Fruit fly (Drosophila melanogaster) whole organism, embryonic: ENCODE measurements around the gene GNBP3.

Experiments used
- Adf1 ChIP-seq: fragments of 200-800 bp; sonication (Bioruptor generic); IDR thresholded peaks from 2 replicates; pipeline ENCODE4 v1.3.6; 2022; ENCODE audit warnings: missing biosample characterization, missing genetic modification characterization
- Atf6 ChIP-seq: fragments of 200-800 bp; sonication (Bioruptor generic); IDR thresholded peaks from 2 replicates; pipeline ENCODE4 v1.3.6; 2022; ENCODE audit warnings: missing biosample characterization, missing genetic modification characterization
- Awh ChIP-seq: fragments of 200-800 bp; sonication (Bioruptor generic); IDR thresholded peaks from 2 replicates; pipeline ENCODE4, ENCODE4 v1.3.6; 2022; ENCODE audit warnings: missing biosample characterization, missing genetic modification characterization
- B-H2 ChIP-seq: fragments of 200-800 bp; sonication (Bioruptor generic); optimal IDR thresholded peaks from 2 replicates; lab custom pipeline; 2018; ENCODE audit warnings: missing biosample characterization, mild to moderate bottlenecking, missing genetic modification characterization
- CG10543 ChIP-seq: fragments of 200-800 bp; sonication (Bioruptor generic); optimal IDR thresholded peaks from 3 replicates; lab custom pipeline; 2017; ENCODE audit warnings: missing biosample characterization, mild to moderate bottlenecking, missing genetic modification characterization, moderate library complexity
- CG11695 ChIP-seq: fragments of 200-800 bp; sonication (Bioruptor generic); IDR thresholded peaks from 3 replicates; pipeline ENCODE4 v1.3.6; 2022; ENCODE audit warnings: missing biosample characterization, missing genetic modification characterization
- CG12071 ChIP-seq: fragments of 200-800 bp; sonication (Bioruptor generic); optimal IDR thresholded peaks from 3 replicates; lab custom pipeline; 2018; ENCODE audit warnings: missing biosample characterization, mild to moderate bottlenecking, missing genetic modification characterization
- CG12155 ChIP-seq: fragments of 200-800 bp; sonication (Bioruptor generic); optimal IDR thresholded peaks from 3 replicates; lab custom pipeline; 2016; ENCODE audit warnings: missing biosample characterization, missing genetic modification characterization
- CG13775 ChIP-seq: fragments of 200-800 bp; sonication (Bioruptor generic); optimal IDR thresholded peaks from 3 replicates; lab custom pipeline; 2017; ENCODE audit warnings: missing biosample characterization, mild to moderate bottlenecking, missing genetic modification characterization
- CG14014 ChIP-seq: fragments of 200-800 bp; sonication (Bioruptor generic); IDR thresholded peaks from 2 replicates; pipeline ENCODE4 v1.3.6; 2022; ENCODE audit warnings: missing biosample characterization, missing genetic modification characterization
- CG16779 ChIP-seq: fragments of 200-800 bp; sonication (Bioruptor generic); IDR thresholded peaks from 2 replicates; pipeline ENCODE4 v1.3.6; 2022; ENCODE audit warnings: missing biosample characterization, missing genetic modification characterization
- CG2712 ChIP-seq: fragments of 200-800 bp; optimal IDR thresholded peaks from 3 replicates; lab custom pipeline; 2019; ENCODE audit warnings: missing biosample characterization, mild to moderate bottlenecking, missing genetic modification characterization, moderate library complexity
- CG34422 ChIP-seq: fragments of 200-800 bp; sonication (Bioruptor generic); IDR thresholded peaks from 3 replicates; pipeline ENCODE4 v1.3.6; 2022; ENCODE audit warnings: missing biosample characterization, missing genetic modification characterization
- CG4730 ChIP-seq: fragments of 200-800 bp; sonication (Bioruptor generic); IDR thresholded peaks from 2 replicates; pipeline ENCODE4 v1.3.6; 2022; ENCODE audit warnings: missing biosample characterization, missing genetic modification characterization
- CG6791 ChIP-seq: fragments of 200-800 bp; sonication (Bioruptor generic); IDR thresholded peaks from 3 replicates; pipeline ENCODE4 v1.3.6; 2022; ENCODE audit warnings: missing biosample characterization, missing genetic modification characterization; ENCODE audit not compliant: partially characterized antibody
- CG6854 ChIP-seq: fragments of 200-800 bp; sonication (Bioruptor generic); optimal IDR thresholded peaks from 3 replicates; lab custom pipeline; 2017; ENCODE audit warnings: missing biosample characterization, mild to moderate bottlenecking, missing genetic modification characterization
- CG8290 ChIP-seq, 3 experiments: fragments of 200-800 bp; sonication (Bioruptor generic); optimal IDR thresholded peaks; 2 replicates each; lab custom pipeline; 2016 to 2019; ENCODE audit warnings: missing biosample characterization in 3 of 3, missing genetic modification characterization in 3 of 3, mild to moderate bottlenecking in 2 of 3, moderate library complexity in 1 of 3
- CG8359 ChIP-seq: fragments of 200-800 bp; sonication (Bioruptor generic); optimal IDR thresholded peaks from 2 replicates; lab custom pipeline; 2017; ENCODE audit warnings: missing biosample characterization, mild to moderate bottlenecking, missing genetic modification characterization, borderline replicate concordance
- CHES-1-like ChIP-seq: fragments of 200-800 bp; sonication (Bioruptor generic); optimal IDR thresholded peaks from 2 replicates; lab custom pipeline; 2016; ENCODE audit warnings: missing biosample characterization, missing genetic modification characterization
- CTCF ChIP-seq: fragments of 200-800 bp; sonication (Bioruptor generic); optimal IDR thresholded peaks from 2 replicates; lab custom pipeline; 2017; ENCODE audit warnings: missing biosample characterization, mild to moderate bottlenecking, missing genetic modification characterization, moderate library complexity
- Chrac-16 ChIP-seq: fragments of 200-800 bp; sonication (Bioruptor generic); optimal IDR thresholded peaks from 3 replicates; lab custom pipeline; 2016; ENCODE audit warnings: missing biosample characterization, missing genetic modification characterization
- CrebB ChIP-seq: fragments of 200-800 bp; sonication (Bioruptor generic); optimal IDR thresholded peaks from 3 replicates; lab custom pipeline; 2018; ENCODE audit warnings: missing biosample characterization, mild to moderate bottlenecking, missing genetic modification characterization
- Dbx ChIP-seq: fragments of 200-800 bp; sonication (Bioruptor generic); IDR thresholded peaks from 3 replicates; pipeline ENCODE4 v1.3.6; 2022; ENCODE audit warnings: missing biosample characterization, missing genetic modification characterization
- Deaf1 ChIP-seq: fragments of 200-800 bp; optimal IDR thresholded peaks from 3 replicates; lab custom pipeline; 2019; ENCODE audit warnings: missing biosample characterization, mild to moderate bottlenecking, missing genetic modification characterization, moderate library complexity
- Kr ChIP-seq: fragments of 200-800 bp; sonication (Bioruptor generic); optimal IDR thresholded peaks from 2 replicates; lab custom pipeline; 2017; ENCODE audit warnings: missing biosample characterization, mild to moderate bottlenecking, missing genetic modification characterization
- Mad ChIP-seq: fragments of 200-800 bp; sonication (Bioruptor generic); optimal IDR thresholded peaks from 2 replicates; lab custom pipeline; 2016; ENCODE audit warnings: missing biosample characterization, missing genetic modification characterization
- Nf-YB ChIP-seq: fragments of 200-800 bp; sonication (Bioruptor generic); optimal IDR thresholded peaks from 3 replicates; lab custom pipeline; 2019; ENCODE audit warnings: missing biosample characterization, mild to moderate bottlenecking, missing genetic modification characterization, moderate library complexity
- Nf-YC ChIP-seq: fragments of 200-800 bp; optimal IDR thresholded peaks from 3 replicates; lab custom pipeline; 2019; ENCODE audit warnings: missing biosample characterization, mild to moderate bottlenecking, missing genetic modification characterization, moderate library complexity
- Rfx ChIP-seq: fragments of 200-800 bp; sonication (Bioruptor generic); IDR thresholded peaks from 2 replicates; pipeline ENCODE4 v1.3.6; 2022; ENCODE audit warnings: missing biosample characterization, missing genetic modification characterization
- Sry-δ ChIP-seq: fragments of 200-800 bp; sonication (Bioruptor generic); optimal IDR thresholded peaks from 2 replicates; lab custom pipeline; 2016; ENCODE audit warnings: missing biosample characterization, missing genetic modification characterization
- Xrp1 ChIP-seq: fragments of 200-800 bp; sonication (Bioruptor generic); IDR thresholded peaks from 2 replicates; pipeline ENCODE4 v1.3.6; 2022; ENCODE audit warnings: missing biosample characterization, missing genetic modification characterization
- ase ChIP-seq: fragments of 200-800 bp; sonication (Bioruptor generic); IDR thresholded peaks from 3 replicates; pipeline ENCODE4 v1.3.6; 2022; ENCODE audit warnings: missing biosample characterization, missing genetic modification characterization
- caup ChIP-seq: fragments of 200-800 bp; sonication (Bioruptor generic); optimal IDR thresholded peaks from 3 replicates; lab custom pipeline; 2017; ENCODE audit warnings: missing biosample characterization, mild to moderate bottlenecking, missing genetic modification characterization, moderate library complexity; ENCODE audit not compliant: severe bottlenecking
- chinmo ChIP-seq: fragments of 200-800 bp; sonication (Bioruptor generic); IDR thresholded peaks from 4 replicates; pipeline ENCODE4 v1.3.6; 2022; ENCODE audit warnings: missing biosample characterization, missing genetic modification characterization; ENCODE audit not compliant: partially characterized antibody
- cwo ChIP-seq: fragments of 200-800 bp; sonication (Bioruptor generic); optimal IDR thresholded peaks from 3 replicates; lab custom pipeline; 2017; ENCODE audit warnings: missing biosample characterization, missing genetic modification characterization, mild to moderate bottlenecking, moderate library complexity, missing genetic modification reagents
- dati ChIP-seq: fragments of 200-800 bp; sonication (Bioruptor generic); IDR thresholded peaks from 2 replicates; pipeline ENCODE4 v1.3.6; 2022; ENCODE audit warnings: missing biosample characterization, missing genetic modification characterization
- esg ChIP-seq: fragments of 200-800 bp; sonication (Bioruptor generic); conservative IDR thresholded peaks from 2 replicates; pipeline ENCODE4 v1.3.6; 2022; ENCODE audit warnings: missing biosample characterization, missing genetic modification characterization
- ind ChIP-seq: fragments of 200-800 bp; sonication (Bioruptor generic); optimal IDR thresholded peaks from 3 replicates; lab custom pipeline; 2016; ENCODE audit warnings: missing biosample characterization, missing genetic modification characterization
- ken ChIP-seq: fragments of 200-800 bp; sonication (Bioruptor generic); IDR thresholded peaks from 3 replicates; pipeline ENCODE4 v1.3.6; 2022; ENCODE audit warnings: missing biosample characterization, missing genetic modification characterization
- lab ChIP-seq: fragments of 200-800 bp; sonication (Bioruptor generic); optimal IDR thresholded peaks from 3 replicates; lab custom pipeline; 2017; ENCODE audit warnings: missing biosample characterization, missing genetic modification characterization, mild to moderate bottlenecking, moderate library complexity, missing genetic modification reagents
- lilli ChIP-seq: fragments of 200-800 bp; sonication (Bioruptor generic); optimal IDR thresholded peaks from 3 replicates; lab custom pipeline; 2016; ENCODE audit warnings: missing biosample characterization, missing genetic modification characterization
- lola ChIP-seq, 3 experiments: fragments of >200 bp in 2 of 3; fragments of 200-800 bp in 1 of 3; sonication (Bioruptor generic) in 1 of 3; optimal IDR thresholded peaks; 2 replicates each; lab custom pipeline; 2017 to 2019; ENCODE audit warnings: missing biosample characterization in 3 of 3, missing genetic modification characterization in 3 of 3, mild to moderate bottlenecking in 1 of 3, moderate library complexity in 1 of 3
- pnt ChIP-seq: fragments of 200-800 bp; sonication (Bioruptor generic); optimal IDR thresholded peaks from 3 replicates; lab custom pipeline; 2016; ENCODE audit warnings: missing biosample characterization, missing genetic modification characterization
- rib ChIP-seq: fragments of 200-800 bp; sonication (Bioruptor generic); IDR thresholded peaks from 2 replicates; pipeline ENCODE4 v1.3.6; 2022; ENCODE audit warnings: missing biosample characterization, missing genetic modification characterization
- row ChIP-seq: fragments of 200-800 bp; sonication (Bioruptor generic); IDR thresholded peaks from 3 replicates; pipeline ENCODE4 v1.3.6; 2022; ENCODE audit warnings: missing biosample characterization, missing genetic modification characterization
- sob ChIP-seq: fragments of 200-800 bp; sonication (Bioruptor generic); IDR thresholded peaks from 2 replicates; pipeline ENCODE4 v1.3.6; 2022; ENCODE audit warnings: missing biosample characterization, missing genetic modification characterization
- stc ChIP-seq: fragments of 200-800 bp; sonication (Bioruptor generic); IDR thresholded peaks from 2 replicates; pipeline ENCODE4 v1.3.6; 2022; ENCODE audit warnings: missing biosample characterization, missing genetic modification characterization
- tna ChIP-seq: fragments of 200-800 bp; sonication (Bioruptor generic); IDR thresholded peaks from 2 replicates; pipeline ENCODE4 v1.3.6; 2022; ENCODE audit warnings: missing biosample characterization, missing genetic modification characterization; ENCODE audit not compliant: partially characterized antibody
- zen ChIP-seq: fragments of 200-800 bp; sonication (Bioruptor generic); optimal IDR thresholded peaks from 3 replicates; lab custom pipeline; 2018; ENCODE audit warnings: missing biosample characterization, mild to moderate bottlenecking, missing genetic modification characterization, moderate library complexity
- zfh2 ChIP-seq: fragments of 200-800 bp; sonication (Bioruptor generic); optimal IDR thresholded peaks from 2 replicates; lab custom pipeline; 2016; ENCODE audit warnings: missing biosample characterization, missing genetic modification characterization

GNBP3 gene

DNA sequence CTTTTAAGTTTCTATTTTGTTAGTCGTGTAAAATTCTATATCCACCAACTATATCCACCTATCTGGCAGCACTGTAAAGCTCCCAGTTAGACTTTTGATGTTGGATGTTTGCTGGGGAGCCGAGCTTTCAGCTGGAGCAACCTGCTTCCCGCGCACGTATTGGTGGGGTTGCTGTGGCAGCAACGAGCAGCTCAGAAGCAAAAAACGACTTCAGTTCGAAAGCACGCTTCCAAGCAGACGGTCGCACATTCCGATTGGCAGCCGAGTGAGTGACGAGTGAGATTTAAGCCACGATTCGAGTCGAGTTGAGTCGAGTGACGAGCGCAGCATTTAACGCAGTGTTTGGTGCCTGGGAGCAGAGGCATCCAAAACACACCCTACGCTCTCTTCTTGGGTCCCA, 42.5 kb upstream of the GNBP3 start, which contains the start of the genes Tsp66E and mfr (continued):
- TF ChIP-seq esg (GFP tag; lab: Robert Waterston, UW) (no peak), stc (GFP tag; lab: Robert Waterston, UW) (peak; percentile 47; the same call in 1 of the 2 replicates), Kr (GFP tag; lab: Kevin White, UChicago) (no peak), Sry-δ (GFP tag; lab: Kevin White, UChicago) (no peak), ken (GFP tag; lab: Robert Waterston, UW) (0 out of 3 replicates have a peak, but pooled peaks have one; percentile 34), Rfx (GFP tag; lab: Robert Waterston, UW) (peak; percentile 31; the same call in 1 of the 2 replicates), sob (0 out of 2 replicates have a peak, but pooled peaks have one; percentile 17), CG8359 (no peak), CHES-1-like (GFP tag; lab: Kevin White, UChicago) (no peak), lab (GFP tag; lab: Kevin White, UChicago) (peak; percentile 7), CG34422 (GFP tag; lab: Robert Waterston, UW) (no peak), zen (tag; lab: Kevin White, UChicago) (no peak), CrebB (tag; lab: Kevin White, UChicago) (peak; percentile 5), CG6791 (GFP tag; lab: Robert Waterston, UW) (peak; percentile 26; the same call in 1 of the 3 replicates), Atf6 (GFP tag; lab: Robert Waterston, UW) (0 out of 2 replicates have a peak, but pooled peaks have one; percentile 25), Adf1 (peak; percentile 50; the same call in 1 of the 2 replicates), CG6854 (GFP tag; lab: Kevin White, UChicago) (peak; percentile 39), lilli (GFP tag; lab: Kevin White, UChicago) (peak; percentile 10), CG12071 (GFP tag; lab: Kevin White, UChicago) (peak; percentile 56), ase (GFP tag; lab: Robert Waterston, UW) (no peak), Awh (GFP tag; lab: Robert Waterston, UW) (no peak), ind (GFP tag; lab: Kevin White, UChicago) (no peak), CG16779 (GFP tag; lab: Robert Waterston, UW) (peak; percentile 96), rib (GFP tag; lab: Robert Waterston, UW) (peak; percentile 52; the same call in 1 of the 2 replicates), Deaf1 (tag; lab: Kevin White, UChicago) (peak; percentile 91), CG4730 (GFP tag; lab: Robert Waterston, UW) (no peak), Mad (GFP tag; lab: Kevin White, UChicago) (no peak), CG8290 (GFP tag; optimal IDR thresholded peaks at IDR 0.05; lab: Kevin White, UChicago) (no peak), CG8290 (tag; optimal IDR thresholded peaks at IDR 0.05; lab: Kevin White, UChicago) (no peak), Nf-YB (GFP tag; lab: Kevin White, UChicago) (peak; percentile 53), CG11695 (GFP tag; lab: Robert Waterston, UW) (no peak), chinmo (GFP tag; lab: Robert Waterston, UW) (peak; percentile 97), CG12155 (GFP tag; lab: Kevin White, UChicago) (no peak), cwo (GFP tag; lab: Kevin White, UChicago) (peak; percentile 28), row (no peak; the same call in 2 of the 3 replicates), dati (GFP tag; lab: Robert Waterston, UW) (no peak), Nf-YC (tag; lab: Kevin White, UChicago) (peak; percentile 79), lola (GFP tag; optimal IDR thresholded peaks at IDR 0.05; lab: Kevin White, UChicago) (no peak), zfh2 (GFP tag; lab: Kevin White, UChicago) (peak; percentile 2), CG2712 (tag; lab: Kevin White, UChicago) (no peak), B-H2 (GFP tag; lab: Kevin White, UChicago) (peak; percentile 32), CG10543 (GFP tag; lab: Kevin White, UChicago) (peak; percentile 64), Xrp1 (GFP tag; lab: Robert Waterston, UW) (no peak), Chrac-16 (GFP tag; lab: Kevin White, UChicago) (no peak), Dbx (GFP tag; lab: Robert Waterston, UW) (peak; percentile 58; the same call in 1 of the 3 replicates), CG14014 (GFP tag; lab: Robert Waterston, UW) (0 out of 2 replicates have a peak, but pooled peaks have one; percentile 38), CG13775 (GFP tag; lab: Kevin White, UChicago) (no peak), caup (GFP tag; lab: Kevin White, UChicago) (peak; percentile 24), tna (GFP tag; lab: Robert Waterston, UW) (no peak; the same call in 1 of the 2 replicates), pnt (GFP tag; lab: Kevin White, UChicago) (no peak), CTCF (GFP tag; lab: Kevin White, UChicago) (peak; percentile 72)
